Worm (Caenorhabditis elegans): ENCODE data around the gene F18C5.5.

Gene F18C5.5

ce11 chrII:6591000-6591399 is 24.5 kb upstream of the F18C5.5 start (continued):
- TF ChIP-seq hmg-1.2 (GFP tag; IDR thresholded peaks at IDR 0.05) (peak; percentile 21; the same call in 1 of the 2 replicates), F52B5.7 (tag; optimal IDR thresholded peaks at IDR 0.05) (peak; percentile 42), ccch-3 (GFP tag; optimal IDR thresholded peaks at IDR 0.05) (no peak), mel-28 (tag; optimal IDR thresholded peaks at IDR 0.05; ENCODE audit: borderline replicate concordance) (no peak), hrde-1 (tag; optimal IDR thresholded peaks at IDR 0.05; ENCODE audit: borderline replicate concordance) (peak; percentile 26), madf-3 (GFP tag; IDR thresholded peaks at IDR 0.05) (no peak), C17E4.6 (GFP tag; IDR thresholded peaks at IDR 0.05) (no peak), efl-1 (GFP tag; optimal IDR thresholded peaks at IDR 0.05) (no peak), ztf-3 (GFP tag; optimal IDR thresholded peaks at IDR 0.05) (no peak), Y56A3A.18 (GFP tag; IDR thresholded peaks at IDR 0.05) (no peak), him-1 (tag; optimal IDR thresholded peaks at IDR 0.05) (no peak), ztf-6 (GFP tag; IDR thresholded peaks at IDR 0.05) (no peak), nhr-27 (tag; optimal IDR thresholded peaks at IDR 0.05) (no peak), rec-8 (tag; optimal IDR thresholded peaks at IDR 0.05) (no peak), T26A5.8 (tag; optimal IDR thresholded peaks at IDR 0.05) (peak; percentile 54), Y53G8AR.9 (GFP tag; conservative IDR thresholded peaks at IDR 0.05) (no peak), chd-7 (tag; optimal IDR thresholded peaks at IDR 0.05) (no peak), B0261.1 (tag; optimal IDR thresholded peaks at IDR 0.05) (no peak), tbp1 (GFP tag; optimal IDR thresholded peaks at IDR 0.05) (no peak), K11D2.4 (GFP tag; IDR thresholded peaks at IDR 0.05) (0 out of 2 replicates have a peak, but pooled peaks have one; percentile 15), akir-1 (GFP tag; optimal IDR thresholded peaks at IDR 0.05) (no peak), pha-4 (tag; optimal IDR thresholded peaks at IDR 0.05) (no peak), gei-17 (GFP tag; optimal IDR thresholded peaks at IDR 0.05) (no peak), let-607 (tag; optimal IDR thresholded peaks at IDR 0.05) (no peak), unc-62 (GFP tag; optimal IDR thresholded peaks at IDR 0.05) (no peak), F23B12.7 (tag; optimal IDR thresholded peaks at IDR 0.05; ENCODE audit: insufficient read depth) (no peak), snpc-4 (GFP tag; optimal IDR thresholded peaks at IDR 0.05) (no peak), snpc-4 (tag; optimal IDR thresholded peaks at IDR 0.05) (no peak), madf-6 (GFP tag; IDR thresholded peaks at IDR 0.05) (0 out of 2 replicates have a peak, but pooled peaks have one; percentile 33), attf-5 (GFP tag; optimal IDR thresholded peaks at IDR 0.05) (no peak), ekl-4 (GFP tag; IDR thresholded peaks at IDR 0.05) (0 out of 2 replicates have a peak, but pooled peaks have one; percentile 27), hlh-12 (tag; optimal IDR thresholded peaks at IDR 0.05) (no peak), Y95B8A.8 (GFP tag; IDR thresholded peaks at IDR 0.05) (0 out of 2 replicates have a peak, but pooled peaks have one; percentile 53), snpc-1.3 (tag; optimal IDR thresholded peaks at IDR 0.05; ENCODE audit: insufficient read depth) (no peak), ztf-28 (GFP tag; IDR thresholded peaks at IDR 0.05) (no peak)

- TF ChIP-seq lin-26 (GFP tag; IDR thresholded peaks at IDR 0.05) (0 out of 2 replicates have a peak, but pooled peaks have one; percentile 19), gei-17 (GFP tag; optimal IDR thresholded peaks at IDR 0.05) (no peak)
Observed at ce11 chrII:6589408-6589807, 22.9 kb upstream of the F18C5.5 start, which contains the start of gene vps-32.1. vps-32.1 (plus strand) TSS chrII:6589708.
